Worm (Caenorhabditis elegans) whole organism, L4 larva: ENCODE data around the gene srw-87.

Experiments used
- F26F4.8 ChIP-seq: fragments of 200-800 bp; sonication (Bioruptor generic); conservative IDR thresholded peaks from 2 replicates; pipeline ENCODE4 v1.3.6; 2022; ENCODE audit warnings: missing genetic modification characterization, missing compliant biosample characterization
- gei-8 ChIP-seq: fragments of 200-800 bp; sonication (Bioruptor generic); optimal IDR thresholded peaks from 2 replicates; lab custom pipeline; 2018; ENCODE audit warnings: mild to moderate bottlenecking, missing genetic modification characterization, missing compliant biosample characterization
- nhr-6 ChIP-seq: fragments of 150-350 bp; optimal IDR thresholded peaks from 2 replicates; lab custom pipeline; 2014; ENCODE audit warnings: missing biosample characterization, missing genetic modification characterization
- snpc-1.2 ChIP-seq: fragments of 200-800 bp; sonication (Bioruptor generic); IDR thresholded peaks from 2 replicates; pipeline ENCODE4 v1.3.6; 2022; ENCODE audit warnings: missing genetic modification reagents, missing genetic modification characterization, missing compliant biosample characterization
- unc-130 ChIP-seq: sonication (generic microtip); optimal IDR thresholded peaks from 2 replicates; lab custom pipeline; 2016; ENCODE audit warnings: missing genetic modification reagents, missing genetic modification characterization, missing compliant biosample characterization
- unc-62 ChIP-seq, 3 experiments: fragments of 150-350 bp in 1 of 3; sonication (generic microtip); optimal IDR thresholded peaks in 2 of 3; peaks in 1 of 3; 1 replicate in 1 of 3; 2 replicates in 2 of 3; lab custom pipeline; 2014 to 2017; ENCODE audit warnings: missing biosample characterization in 3 of 3, missing genetic modification characterization in 3 of 3, missing genetic modification reagents in 3 of 3, missing genotype in 1 of 3

DNA sequence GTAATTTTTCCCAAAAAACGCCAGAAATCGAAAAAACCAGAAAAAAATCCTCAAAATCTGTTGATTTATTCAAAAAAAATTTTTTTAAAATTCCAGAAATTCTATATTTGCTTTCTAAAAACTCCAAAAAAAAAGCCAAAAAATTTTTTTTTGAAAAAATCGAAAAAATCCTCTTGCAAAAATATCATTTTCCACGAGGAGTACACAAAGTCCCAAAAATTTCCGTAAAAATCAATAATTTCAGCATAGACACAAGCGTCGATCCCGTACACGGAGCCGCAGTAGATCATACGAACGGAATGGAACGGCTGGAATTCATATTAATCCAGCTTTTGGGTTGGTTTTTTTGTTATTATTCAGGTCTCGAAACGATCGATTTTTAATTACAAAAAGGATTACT, 31.7 kb downstream of the srw-87 start:
- TF ChIP-seq snpc-1.2 (no peak), nhr-6 (tag; lab: Kevin White, UChicago) (no peak), unc-62 (GFP tag; optimal IDR thresholded peaks at IDR 0.05 in 1 of 2; lab: Kevin White, UChicago) (no peak), unc-62 (tag; optimal IDR thresholded peaks at IDR 0.05; lab: Kevin White, UChicago) (no peak), gei-8 (no peak), unc-130 (GFP tag; lab: Kevin White, UChicago) (no peak), F26F4.8 (GFP tag; lab: Robert Waterston, UW) (no peak)
